Fruit fly (Drosophila melanogaster) S2 (cell line): ENCODE measurements around the gene CheA87a.

ENCODE experiments used
- CG8478 ChIP-seq: fragments of >200 bp; optimal IDR thresholded peaks from 2 replicates; lab custom pipeline; 2018
- CTCF ChIP-seq, 2 experiments: fragments of >200 bp; optimal IDR thresholded peaks; 2 replicates each; lab custom pipeline; 2018

- TF ChIP-seq CTCF (optimal IDR thresholded peaks at IDR 0.05; lab: Kevin White, UChicago) (no peak), CG8478 (lab: Kevin White, UChicago) (no peak)
Measured at dm6 chr3R:13360108-13360507, 9.3 kb upstream of the CheA87a start.
